Fruit fly (Drosophila melanogaster) whole organism, wandering third instar larva: ENCODE data around the gene ppk28.
A peak's percentile ranks its signal among the peaks of the same experiment; 100 is the strongest.

Source experiments
- CG32264 ChIP-seq: fragments of 200-800 bp; sonication (Bioruptor generic); optimal IDR thresholded peaks from 2 replicates; lab custom pipeline; 2016; ENCODE audit warnings: missing biosample characterization, missing genetic modification characterization
- CG9705 ChIP-seq: fragments of 200-800 bp; sonication (Bioruptor generic); optimal IDR thresholded peaks from 2 replicates; lab custom pipeline; 2018; ENCODE audit warnings: missing biosample characterization, mild to moderate bottlenecking, missing genetic modification characterization
- CrebA ChIP-seq: fragments of 200-800 bp; sonication (Bioruptor generic); optimal IDR thresholded peaks from 2 replicates; lab custom pipeline; 2016; ENCODE audit warnings: missing biosample characterization, mild to moderate bottlenecking, missing genetic modification characterization, borderline replicate concordance
- Dfd ChIP-seq: fragments of >200 bp; optimal IDR thresholded peaks from 2 replicates; lab custom pipeline; 2017; ENCODE audit warnings: missing biosample characterization, missing genetic modification characterization
- Dif ChIP-seq: fragments of 200-275, 200-300 bp; sonication (Bioruptor generic); optimal IDR thresholded peaks from 2 replicates; lab custom pipeline; 2018; ENCODE audit warnings: missing biosample characterization, missing genetic modification characterization; ENCODE audit not compliant: partially characterized antibody
- GATAd ChIP-seq: sonication (Bioruptor generic); optimal IDR thresholded peaks from 2 replicates; lab custom pipeline; 2016; ENCODE audit warnings: missing biosample characterization, missing genetic modification characterization
- HLH106 ChIP-seq: fragments of 200-800 bp; optimal IDR thresholded peaks from 3 replicates; lab custom pipeline; 2019; ENCODE audit warnings: missing biosample characterization, mild to moderate bottlenecking, missing genetic modification characterization, moderate library complexity
- Hr83 ChIP-seq: fragments of 200-300 bp; sonication (Bioruptor generic); optimal IDR thresholded peaks from 2 replicates; lab custom pipeline; 2016; ENCODE audit warnings: missing biosample characterization, mild to moderate bottlenecking, missing genetic modification characterization, moderate library complexity; ENCODE audit not compliant: poor library complexity, severe bottlenecking
- Mio ChIP-seq: sonication (Bioruptor generic); optimal IDR thresholded peaks from 2 replicates; lab custom pipeline; 2016; ENCODE audit warnings: missing biosample characterization, missing genetic modification characterization
- Myc ChIP-seq: fragments of >200 bp; optimal IDR thresholded peaks from 2 replicates; lab custom pipeline; 2017
- N ChIP-seq: fragments of >200 bp; optimal IDR thresholded peaks from 2 replicates; lab custom pipeline; 2018; ENCODE audit warnings: missing biosample characterization, missing external identifiers, missing genetic modification characterization
- OdsH ChIP-seq: fragments of 200-800 bp; sonication (Bioruptor generic); optimal IDR thresholded peaks from 2 replicates; lab custom pipeline; 2016; ENCODE audit warnings: missing biosample characterization, mild to moderate bottlenecking, missing genetic modification characterization
- Rel ChIP-seq, 2 experiments: fragments of 200-800 bp; sonication (Bioruptor generic) in 1 of 2; optimal IDR thresholded peaks; 2 replicates in 1 of 2; 3 replicates in 1 of 2; lab custom pipeline; 2016 to 2019; ENCODE audit warnings: mild to moderate bottlenecking in 2 of 2, missing biosample characterization in 2 of 2, missing genetic modification characterization in 2 of 2, moderate library complexity in 1 of 2
- Sp1 ChIP-seq: fragments of 200-800 bp; sonication (Bioruptor generic); optimal IDR thresholded peaks from 3 replicates; lab custom pipeline; 2019; ENCODE audit warnings: missing biosample characterization, mild to moderate bottlenecking, missing genetic modification characterization, moderate library complexity
- Vsx2 ChIP-seq: fragments of 200-300, 225-300 bp; sonication (Bioruptor generic); optimal IDR thresholded peaks from 2 replicates; lab custom pipeline; 2018; ENCODE audit warnings: missing biosample characterization, missing genetic modification characterization; ENCODE audit not compliant: partially characterized antibody
- br ChIP-seq: fragments of 200-800 bp; sonication (Bioruptor generic); optimal IDR thresholded peaks from 2 replicates; lab custom pipeline; 2016; ENCODE audit warnings: missing biosample characterization, missing genetic modification characterization
- dmrt93B ChIP-seq: fragments of 200-800 bp; sonication (Bioruptor generic); optimal IDR thresholded peaks from 2 replicates; lab custom pipeline; 2018; ENCODE audit warnings: missing biosample characterization, mild to moderate bottlenecking, missing genetic modification characterization
- dsf ChIP-seq: sonication (Bioruptor generic); optimal IDR thresholded peaks from 2 replicates; lab custom pipeline; 2016; ENCODE audit warnings: missing biosample characterization, missing genetic modification characterization, borderline replicate concordance
- ey ChIP-seq: fragments of 200-800 bp; sonication (Bioruptor generic); optimal IDR thresholded peaks from 2 replicates; lab custom pipeline; 2016; ENCODE audit warnings: missing biosample characterization, missing genetic modification characterization
- foxo ChIP-seq, 2 experiments: fragments of 200-800 bp; sonication (Bioruptor generic); optimal IDR thresholded peaks; 2 replicates in 1 of 2; 3 replicates in 1 of 2; lab custom pipeline; 2016 to 2017; ENCODE audit warnings: missing biosample characterization in 2 of 2, missing genetic modification characterization in 2 of 2
- fru ChIP-seq: fragments of 200-800 bp; sonication (Bioruptor generic); optimal IDR thresholded peaks from 3 replicates; lab custom pipeline; 2016; ENCODE audit warnings: missing biosample characterization, mild to moderate bottlenecking, missing genetic modification characterization
- h ChIP-seq: fragments of 200-800 bp; sonication (Bioruptor generic); optimal IDR thresholded peaks from 3 replicates; lab custom pipeline; 2016; ENCODE audit warnings: missing biosample characterization, mild to moderate bottlenecking, missing genetic modification characterization
- jim ChIP-seq: fragments of 175-275, 200-325 bp; sonication (Bioruptor generic); optimal IDR thresholded peaks from 2 replicates; lab custom pipeline; 2016; ENCODE audit warnings: missing biosample characterization, mild to moderate bottlenecking, missing genetic modification characterization
- lola ChIP-seq: fragments of >200 bp; optimal IDR thresholded peaks from 2 replicates; lab custom pipeline; 2017; ENCODE audit warnings: missing biosample characterization, missing genetic modification characterization
- pan ChIP-seq: fragments of >200 bp; optimal IDR thresholded peaks from 2 replicates; lab custom pipeline; 2017
- rgr ChIP-seq: fragments of 200-800 bp; sonication (Bioruptor generic); optimal IDR thresholded peaks from 3 replicates; lab custom pipeline; 2016; ENCODE audit warnings: missing biosample characterization, mild to moderate bottlenecking, missing genetic modification characterization
- sv ChIP-seq: fragments of 200-800 bp; sonication (Bioruptor generic); optimal IDR thresholded peaks from 3 replicates; lab custom pipeline; 2016; ENCODE audit warnings: missing biosample characterization, missing genetic modification characterization
- tai ChIP-seq: sonication (Bioruptor generic); optimal IDR thresholded peaks from 2 replicates; lab custom pipeline; 2016; ENCODE audit warnings: missing biosample characterization, missing genetic modification characterization
- woc ChIP-seq: sonication (Bioruptor generic); optimal IDR thresholded peaks from 2 replicates; lab custom pipeline; 2016; ENCODE audit warnings: missing biosample characterization, mild to moderate bottlenecking, missing genetic modification characterization

The ppk28 gene

dm6 chrX:16811213-16811749 lies 5.4 kb downstream of the ppk28 start, which contains the start of gene CG4829:
TSS of gene CG4829 (plus strand) at chrX:16811699.
- TF ChIP-seq CrebA (GFP tag; lab: Kevin White, UChicago) (no peak), ey (GFP tag; lab: Kevin White, UChicago) (peak; percentile 33), fru (GFP tag; lab: Kevin White, UChicago) (peak; percentile 40), Sp1 (peak; percentile 14), br (peak; percentile 31), dmrt93B (GFP tag; lab: Kevin White, UChicago) (peak; percentile 32), Dfd (GFP tag; lab: Kevin White, UChicago) (no peak), Vsx2 (GFP tag; lab: Kevin White, UChicago) (no peak), h (peak; percentile 65), CG32264 (GFP tag; lab: Kevin White, UChicago) (no peak), foxo (GFP tag; optimal IDR thresholded peaks at IDR 0.05; lab: Kevin White, UChicago) (peak in 1 of 2 experiments; percentile 42), lola (no peak), sv (GFP tag; lab: Kevin White, UChicago) (peak; percentile 54), rgr (GFP tag; lab: Kevin White, UChicago) (peak; percentile 40), woc (GFP tag; lab: Kevin White, UChicago) (no peak), HLH106 (tag; lab: Kevin White, UChicago) (peak; percentile 64), OdsH (GFP tag; lab: Kevin White, UChicago) (peak; percentile 9)

dm6 chrX:16813226-16813625 lies 7.4 kb downstream of the ppk28 start:
- TF ChIP-seq N (GFP tag; lab: Kevin White, UChicago) (no peak), CG32264 (GFP tag; lab: Kevin White, UChicago) (no peak), Hr83 (GFP tag; lab: Kevin White, UChicago) (no peak), lola (no peak), jim (GFP tag; lab: Kevin White, UChicago) (no peak), Mio (GFP tag; lab: Kevin White, UChicago) (no peak), CG9705 (GFP tag; lab: Kevin White, UChicago) (no peak), dsf (GFP tag; lab: Kevin White, UChicago) (no peak), Dif (GFP tag; lab: Kevin White, UChicago) (no peak), br (no peak), rgr (GFP tag; lab: Kevin White, UChicago) (no peak), h (no peak), GATAd (no peak), tai (GFP tag; lab: Kevin White, UChicago) (no peak), sv (GFP tag; lab: Kevin White, UChicago) (no peak), pan (no peak), CrebA (GFP tag; lab: Kevin White, UChicago) (no peak), dmrt93B (GFP tag; lab: Kevin White, UChicago) (no peak), foxo (GFP tag; optimal IDR thresholded peaks at IDR 0.05; lab: Kevin White, UChicago) (no peak)

dm6 chrX:16814351-16814750 lies 8.5 kb downstream of the ppk28 start:
- TF ChIP-seq foxo (GFP tag; optimal IDR thresholded peaks at IDR 0.05; lab: Kevin White, UChicago) (peak in 1 of 2 experiments; percentile 4), CG32264 (GFP tag; lab: Kevin White, UChicago) (no peak), jim (GFP tag; lab: Kevin White, UChicago) (no peak)

- TF ChIP-seq lola, result no peak
- TF ChIP-seq foxo (GFP tag; optimal IDR thresholded peaks at IDR 0.05; lab: Kevin White, UChicago), result peak in 1 of 2 experiments; percentile 3
These were observed 9.3 kb downstream of the ppk28 start for dm6 chrX:16815168-16815567.

- TF ChIP-seq Myc (peak; percentile 70), CG9705 (GFP tag; lab: Kevin White, UChicago) (no peak), foxo (GFP tag; optimal IDR thresholded peaks at IDR 0.05; lab: Kevin White, UChicago) (no peak)
- TF ChIP-seq, all 38 proteins: peak for 1
These were observed 10.6 kb downstream of the ppk28 start for dm6 chrX:16816500-16816899.

- no peak for TF ChIP-seq dmrt93B (GFP tag; lab: Kevin White, UChicago)
- no peak for TF ChIP-seq Rel (GFP tag; optimal IDR thresholded peaks at IDR 0.05; lab: Kevin White, UChicago)
- peak; percentile 31 for TF ChIP-seq Rel (tag; optimal IDR thresholded peaks at IDR 0.05; lab: Kevin White, UChicago)
These were observed 12.3 kb downstream of the ppk28 start for dm6 chrX:16818186-16818585.
